Worm (Caenorhabditis elegans): ENCODE results near the gene ilys-4.

ilys-4 gene

ce11 chrIV:7909455-7910141, 12.3 kb upstream of the ilys-4 start (continued):
- no peak for TF ChIP-seq akir-1 (GFP tag; optimal IDR thresholded peaks at IDR 0.05)
- no peak for TF ChIP-seq ztf-26 (tag; optimal IDR thresholded peaks at IDR 0.05)
- TF ChIP-seq nhr-80 (tag; optimal IDR thresholded peaks at IDR 0.05), result peak; percentile 6
- TF ChIP-seq madf-6 (GFP tag; IDR thresholded peaks at IDR 0.05), result peak; percentile 75
- no peak for TF ChIP-seq tlf-1 (GFP tag; optimal IDR thresholded peaks at IDR 0.05)
- peak; percentile 82 for TF ChIP-seq lsl-1 (GFP tag; optimal IDR thresholded peaks at IDR 0.05)

- TF ChIP-seq lsy-27 (tag; optimal IDR thresholded peaks at IDR 0.05; ENCODE audit: borderline replicate concordance, insufficient read depth), result no peak
- no peak for TF ChIP-seq T26A5.8 (tag; optimal IDR thresholded peaks at IDR 0.05)
- no peak for TF ChIP-seq sea-2 (GFP tag; IDR thresholded peaks at IDR 0.05)
- TF ChIP-seq lir-1 (GFP tag; conservative IDR thresholded peaks at IDR 0.05), result no peak
- no peak for TF ChIP-seq Y53F4B.3 (GFP tag; IDR thresholded peaks at IDR 0.05)
- TF ChIP-seq tlf-1 (GFP tag; optimal IDR thresholded peaks at IDR 0.05), result no peak
- no peak for TF ChIP-seq lsl-1 (GFP tag; optimal IDR thresholded peaks at IDR 0.05)
- no peak for TF ChIP-seq tbx-9 (tag; optimal IDR thresholded peaks at IDR 0.05; ENCODE audit: borderline replicate concordance)
- TF ChIP-seq dpl-1 (GFP tag; optimal IDR thresholded peaks at IDR 0.05), result no peak
- TF ChIP-seq attf-3 (GFP tag; conservative IDR thresholded peaks at IDR 0.05), result no peak
- no peak for TF ChIP-seq gei-17 (GFP tag; optimal IDR thresholded peaks at IDR 0.05)
- TF ChIP-seq hlh-26 (GFP tag; conservative IDR thresholded peaks at IDR 0.05), result no peak
These were observed 9.3 kb upstream of the ilys-4 start for ce11 chrIV:7906643-7907042.

DNA sequence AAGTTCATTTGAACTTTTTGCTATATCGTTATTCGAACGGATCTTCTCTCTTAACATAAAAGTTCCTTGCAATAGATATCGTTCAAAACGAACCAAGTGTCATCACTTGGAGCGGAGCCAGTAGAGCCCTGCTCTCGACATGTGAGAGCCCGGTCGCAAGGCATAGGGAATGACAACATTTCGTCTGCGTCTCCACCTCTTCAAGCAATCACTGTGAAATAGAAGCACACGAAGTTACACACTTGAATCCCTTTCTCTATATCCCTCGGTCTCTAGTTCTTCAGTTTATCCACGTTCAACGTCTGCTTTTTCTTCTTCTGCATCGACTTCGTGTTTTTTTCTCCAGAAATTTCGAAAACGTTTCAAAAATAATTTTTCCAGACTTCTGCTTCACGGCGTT, 6.0 kb upstream of the ilys-4 start, which contains the start of gene C49H3.6:
C49H3.6 (plus strand) TSS at position 380 of the 400 bp plus-strand sequence.
- TF ChIP-seq aptf-3 (GFP tag; IDR thresholded peaks at IDR 0.05) (no peak), nhr-27 (tag; optimal IDR thresholded peaks at IDR 0.05) (no peak), ceh-27 (GFP tag; optimal IDR thresholded peaks at IDR 0.05) (peak; percentile 43), madf-3 (GFP tag; IDR thresholded peaks at IDR 0.05) (0 out of 2 replicates have a peak, but pooled peaks have one; percentile 28), ztf-18 (tag; optimal IDR thresholded peaks at IDR 0.05) (no peak), repo-1 (tag; optimal IDR thresholded peaks at IDR 0.05) (no peak), nfyb-1 (GFP tag; IDR thresholded peaks at IDR 0.05) (peak; percentile 52; the same call in 1 of the 2 replicates), let-526 (GFP tag; IDR thresholded peaks at IDR 0.05) (no peak), snpc-1.1 (tag; optimal IDR thresholded peaks at IDR 0.05; ENCODE audit: insufficient read depth) (no peak), lin-35 (GFP tag; optimal IDR thresholded peaks at IDR 0.05) (peak in 1 of 3 experiments; percentile 63), F23B12.7 (tag; optimal IDR thresholded peaks at IDR 0.05; ENCODE audit: insufficient read depth) (no peak), Y95B8A.8 (GFP tag; IDR thresholded peaks at IDR 0.05) (no peak), tbx-9 (tag; optimal IDR thresholded peaks at IDR 0.05; ENCODE audit: borderline replicate concordance) (no peak), unc-130 (GFP tag; optimal IDR thresholded peaks at IDR 0.05) (no peak), mxl-1 (tag; optimal IDR thresholded peaks at IDR 0.05) (no peak), madf-6 (GFP tag; IDR thresholded peaks at IDR 0.05) (peak; percentile 19; the same call in 1 of the 2 replicates), atf-7 (tag; optimal IDR thresholded peaks at IDR 0.05) (no peak), cebp-1 (GFP tag; IDR thresholded peaks at IDR 0.05) (no peak), cebp-1 (tag; optimal IDR thresholded peaks at IDR 0.05) (peak; percentile 29), ceh-40 (GFP tag; IDR thresholded peaks at IDR 0.05) (no peak), Y53G8AR.9 (GFP tag; conservative IDR thresholded peaks at IDR 0.05) (no peak)
